Worm (Caenorhabditis elegans) whole organism, late embryonic: ENCODE results near the gene K08B4.7.

ENCODE experiments used
- pqm-1 ChIP-seq: sonication (generic microtip); optimal IDR thresholded peaks from 2 replicates; lab custom pipeline; 2016; ENCODE audit warnings: missing genetic modification characterization, missing compliant biosample characterization
- zip-5 ChIP-seq: sonication (generic microtip); optimal IDR thresholded peaks from 2 replicates; lab custom pipeline; 2016; ENCODE audit warnings: missing genetic modification characterization, missing compliant biosample characterization

DNA sequence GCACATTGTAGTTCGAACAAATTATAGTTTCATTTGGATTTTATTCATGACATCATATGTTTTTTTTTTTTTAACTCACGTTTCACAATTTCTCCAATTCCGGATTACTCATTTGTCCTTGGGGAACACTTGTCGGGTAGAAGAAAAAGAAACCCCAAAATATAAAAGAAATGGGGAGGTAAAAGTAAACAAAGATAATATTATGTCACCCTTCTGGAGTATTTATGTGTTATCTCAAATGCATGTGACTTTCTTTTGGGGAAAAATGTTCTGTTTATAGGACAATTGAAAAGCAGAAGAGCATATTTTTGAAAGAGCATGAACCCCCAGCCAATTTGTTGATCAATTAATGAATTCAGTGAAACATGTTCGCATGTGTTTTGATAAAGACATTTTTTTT, 40.3 kb downstream of the K08B4.7 start:
- TF ChIP-seq pqm-1 (tag; lab: Kevin White, UChicago): no peak
- no peak for TF ChIP-seq zip-5
